Fruit fly (Drosophila melanogaster) S2 (cell line): Measurements from ENCODE around the gene Gug.

ENCODE experiments used
- CG8478 ChIP-seq: fragments of >200 bp; optimal IDR thresholded peaks from 2 replicates; lab custom pipeline; 2018
- CTCF ChIP-seq, 2 experiments: fragments of >200 bp; optimal IDR thresholded peaks; 2 replicates each; lab custom pipeline; 2018

- TF ChIP-seq CTCF (optimal IDR thresholded peaks at IDR 0.05; lab: Kevin White, UChicago) (peak in 1 of 2 experiments; percentile 29), CG8478 (lab: Kevin White, UChicago) (no peak)
Observed at dm6 chr3L:8506975-8507441, 57.3 kb downstream of the Gug start, which contains the start of gene CG43163.
